Worm (Caenorhabditis elegans): ENCODE data around the gene T03F6.10.

ce11 chrIII:13427817-13428216 is 49.7 kb upstream of the T03F6.10 start:
- TF ChIP-seq ztf-6 (GFP tag; IDR thresholded peaks at IDR 0.05) = no peak
- no peak for TF ChIP-seq tlf-1 (GFP tag; optimal IDR thresholded peaks at IDR 0.05)
- no peak for TF ChIP-seq hsf-1 (GFP tag; IDR thresholded peaks at IDR 0.05)
- no peak for TF ChIP-seq Y67H2A.10 (GFP tag; conservative IDR thresholded peaks at IDR 0.05)
- TF ChIP-seq snpc-4 (GFP tag; optimal IDR thresholded peaks at IDR 0.05) = no peak
- TF ChIP-seq snpc-4 (tag; optimal IDR thresholded peaks at IDR 0.05) = no peak
- no peak for TF ChIP-seq lin-35 (GFP tag; optimal IDR thresholded peaks at IDR 0.05)
- no peak for TF ChIP-seq dpl-1 (GFP tag; optimal IDR thresholded peaks at IDR 0.05)
- TF ChIP-seq hmg-1.2 (GFP tag; IDR thresholded peaks at IDR 0.05) = no peak
- TF ChIP-seq mcd-1 (GFP tag; IDR thresholded peaks at IDR 0.05) = no peak
- TF ChIP-seq pha-4 (tag; optimal IDR thresholded peaks at IDR 0.05) = no peak
- no peak for TF ChIP-seq hlh-26 (GFP tag; conservative IDR thresholded peaks at IDR 0.05)
- TF ChIP-seq nfya-1 (tag; optimal IDR thresholded peaks at IDR 0.05; ENCODE audit: borderline replicate concordance, insufficient read depth) = no peak
- TF ChIP-seq Y79H2A.3 (GFP tag; conservative IDR thresholded peaks at IDR 0.05) = no peak

Measured in whole organism, young adult.